Worm (Caenorhabditis elegans): Measurements from ENCODE around the gene srd-9.

Gene srd-9

DNA sequence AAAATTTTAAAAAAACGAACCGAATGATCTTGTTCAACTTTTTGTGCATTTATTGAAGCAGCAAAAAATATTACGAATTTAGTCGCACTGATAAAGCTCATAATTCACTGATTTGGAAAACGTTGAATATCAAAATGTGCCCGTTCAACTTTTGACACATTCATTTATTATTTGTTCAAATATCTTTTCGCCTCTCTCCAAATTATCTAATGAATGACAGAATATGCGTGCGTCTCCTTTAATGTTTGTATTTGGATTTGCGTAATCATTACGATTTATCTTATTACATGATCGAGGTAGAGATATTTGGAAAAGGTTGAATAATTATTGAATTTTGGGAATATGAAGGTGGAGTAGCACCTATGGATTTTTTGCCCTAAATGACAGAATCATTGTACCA lies 2.1 kb upstream of the srd-9 start, which contains the start of gene T09D3.3:
TSS of gene T09D3.3 (minus strand) at position 101 of the 400 bp plus-strand sequence.
- TF ChIP-seq B0310.2 (tag; optimal IDR thresholded peaks at IDR 0.05), result no peak
- TF ChIP-seq scrt-1 (GFP tag; IDR thresholded peaks at IDR 0.05), result no peak
- no peak for TF ChIP-seq sea-1 (GFP tag; conservative IDR thresholded peaks at IDR 0.05)
- TF ChIP-seq aly-1 (tag; optimal IDR thresholded peaks at IDR 0.05), result no peak
- no peak for TF ChIP-seq F13C5.2 (tag; optimal IDR thresholded peaks at IDR 0.05)
- no peak for TF ChIP-seq ceh-36 (tag; optimal IDR thresholded peaks at IDR 0.05)
- no peak for TF ChIP-seq tra-4 (tag; optimal IDR thresholded peaks at IDR 0.05)
- no peak for TF ChIP-seq tbx-11 (GFP tag; IDR thresholded peaks at IDR 0.05)
- no peak for TF ChIP-seq ama-1 (optimal IDR thresholded peaks at IDR 0.05)
- TF ChIP-seq ets-7 (tag; optimal IDR thresholded peaks at IDR 0.05), result no peak
- no peak for TF ChIP-seq hmg-4 (GFP tag; optimal IDR thresholded peaks at IDR 0.05)
- TF ChIP-seq pes-1 (GFP tag; IDR thresholded peaks at IDR 0.05), result no peak
- TF ChIP-seq tbx-37 (GFP tag; conservative IDR thresholded peaks at IDR 0.05), result no peak
- no peak for TF ChIP-seq hnd-1 (tag; optimal IDR thresholded peaks at IDR 0.05)
- TF ChIP-seq ceh-13 (GFP tag; optimal IDR thresholded peaks at IDR 0.05), result no peak
- no peak for TF ChIP-seq flt-1 (GFP tag; IDR thresholded peaks at IDR 0.05)
- TF ChIP-seq hmbx-1 (tag; optimal IDR thresholded peaks at IDR 0.05), result no peak

- TF ChIP-seq ama-1 (optimal IDR thresholded peaks at IDR 0.05), result no peak
- no peak for TF ChIP-seq F13C5.2 (tag; optimal IDR thresholded peaks at IDR 0.05)
- TF ChIP-seq tbx-11 (GFP tag; IDR thresholded peaks at IDR 0.05), result no peak
- TF ChIP-seq aly-1 (tag; optimal IDR thresholded peaks at IDR 0.05), result no peak
- no peak for TF ChIP-seq B0310.2 (tag; optimal IDR thresholded peaks at IDR 0.05)
- no peak for TF ChIP-seq sea-1 (GFP tag; conservative IDR thresholded peaks at IDR 0.05)
- no peak for TF ChIP-seq pes-1 (GFP tag; IDR thresholded peaks at IDR 0.05)
- TF ChIP-seq hnd-1 (tag; optimal IDR thresholded peaks at IDR 0.05), result no peak
- TF ChIP-seq ets-7 (tag; optimal IDR thresholded peaks at IDR 0.05), result no peak
- no peak for TF ChIP-seq tra-4 (tag; optimal IDR thresholded peaks at IDR 0.05)
These were observed 7.2 kb downstream of the srd-9 start, which contains the start of gene nhr-216 for ce11 chrV:5358772-5359171. Gene nhr-216, minus strand, starts transcription at chrV:5358872.

- TF ChIP-seq ets-7 (tag; optimal IDR thresholded peaks at IDR 0.05) (no peak), ceh-36 (tag; optimal IDR thresholded peaks at IDR 0.05) (no peak), tbx-37 (GFP tag; conservative IDR thresholded peaks at IDR 0.05) (no peak), scrt-1 (GFP tag; IDR thresholded peaks at IDR 0.05) (no peak), hmbx-1 (tag; optimal IDR thresholded peaks at IDR 0.05) (no peak), hnd-1 (tag; optimal IDR thresholded peaks at IDR 0.05) (no peak), sea-1 (GFP tag; conservative IDR thresholded peaks at IDR 0.05) (no peak), ama-1 (optimal IDR thresholded peaks at IDR 0.05) (no peak)
These were observed 10.6 kb downstream of the srd-9 start for ce11 chrV:5362220-5362619.

ce11 chrV:5364863-5365262 lies 13.3 kb downstream of the srd-9 start, which contains the start of gene T09D3.8:
Gene T09D3.8, plus strand, starts transcription at chrV:5365163.
- TF ChIP-seq tbx-11 (GFP tag; IDR thresholded peaks at IDR 0.05) (no peak), flt-1 (GFP tag; IDR thresholded peaks at IDR 0.05) (no peak), ets-7 (tag; optimal IDR thresholded peaks at IDR 0.05) (no peak), tra-4 (tag; optimal IDR thresholded peaks at IDR 0.05) (no peak), B0310.2 (tag; optimal IDR thresholded peaks at IDR 0.05) (no peak), ceh-36 (tag; optimal IDR thresholded peaks at IDR 0.05) (no peak)

DNA sequence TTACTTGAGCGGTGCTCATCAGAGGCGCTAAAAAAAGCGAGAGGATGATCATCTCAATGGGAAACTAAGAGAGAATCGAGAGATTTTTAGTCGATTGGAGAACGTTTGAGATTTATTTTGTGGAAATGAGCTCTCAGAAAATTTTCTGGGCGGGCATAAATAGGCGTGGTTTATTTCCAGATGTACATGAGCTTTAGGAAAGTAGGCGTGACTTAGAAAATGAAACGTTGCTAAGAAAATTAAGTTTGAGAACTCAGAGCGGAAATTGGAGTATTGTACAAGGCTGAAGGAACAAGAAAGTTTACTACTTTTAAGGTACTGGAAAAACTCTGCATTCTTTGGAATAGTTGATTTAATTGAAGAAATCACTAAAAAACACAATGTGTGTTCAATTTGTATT lies 17.2 kb downstream of the srd-9 start, which contains the start of gene T09D3.9:
TSS of gene T09D3.9 (minus strand) at position 101 of the 400 bp plus-strand sequence.
- no peak for TF ChIP-seq hmbx-1 (tag; optimal IDR thresholded peaks at IDR 0.05)
- TF ChIP-seq tra-4 (tag; optimal IDR thresholded peaks at IDR 0.05), result no peak
- no peak for TF ChIP-seq flt-1 (GFP tag; IDR thresholded peaks at IDR 0.05)

ce11 chrV:5372118-5372517 lies 20.5 kb downstream of the srd-9 start, which contains the start of gene C35A11.3:
Gene C35A11.3, plus strand, starts transcription at chrV:5372418.
- no peak for TF ChIP-seq tbx-11 (GFP tag; IDR thresholded peaks at IDR 0.05)
- TF ChIP-seq aly-1 (tag; optimal IDR thresholded peaks at IDR 0.05), result no peak
- no peak for TF ChIP-seq ets-7 (tag; optimal IDR thresholded peaks at IDR 0.05)
- TF ChIP-seq hmg-4 (GFP tag; optimal IDR thresholded peaks at IDR 0.05), result no peak
- TF ChIP-seq pes-1 (GFP tag; IDR thresholded peaks at IDR 0.05), result no peak

ce11 chrV:5385914-5386493 lies 34.4 kb downstream of the srd-9 start, which contains the start of gene C35A11.2:
Gene C35A11.2, plus strand, starts transcription at chrV:5386299.
- TF ChIP-seq hmbx-1 (tag; optimal IDR thresholded peaks at IDR 0.05) (no peak), ets-7 (tag; optimal IDR thresholded peaks at IDR 0.05) (no peak), ama-1 (optimal IDR thresholded peaks at IDR 0.05) (no peak), scrt-1 (GFP tag; IDR thresholded peaks at IDR 0.05) (no peak), pes-1 (GFP tag; IDR thresholded peaks at IDR 0.05) (no peak), B0310.2 (tag; optimal IDR thresholded peaks at IDR 0.05) (no peak), ceh-13 (GFP tag; optimal IDR thresholded peaks at IDR 0.05) (no peak), tra-4 (tag; optimal IDR thresholded peaks at IDR 0.05) (no peak), aly-1 (tag; optimal IDR thresholded peaks at IDR 0.05) (no peak), hmg-4 (GFP tag; optimal IDR thresholded peaks at IDR 0.05) (no peak), ceh-36 (tag; optimal IDR thresholded peaks at IDR 0.05) (no peak), hnd-1 (tag; optimal IDR thresholded peaks at IDR 0.05) (no peak)

DNA sequence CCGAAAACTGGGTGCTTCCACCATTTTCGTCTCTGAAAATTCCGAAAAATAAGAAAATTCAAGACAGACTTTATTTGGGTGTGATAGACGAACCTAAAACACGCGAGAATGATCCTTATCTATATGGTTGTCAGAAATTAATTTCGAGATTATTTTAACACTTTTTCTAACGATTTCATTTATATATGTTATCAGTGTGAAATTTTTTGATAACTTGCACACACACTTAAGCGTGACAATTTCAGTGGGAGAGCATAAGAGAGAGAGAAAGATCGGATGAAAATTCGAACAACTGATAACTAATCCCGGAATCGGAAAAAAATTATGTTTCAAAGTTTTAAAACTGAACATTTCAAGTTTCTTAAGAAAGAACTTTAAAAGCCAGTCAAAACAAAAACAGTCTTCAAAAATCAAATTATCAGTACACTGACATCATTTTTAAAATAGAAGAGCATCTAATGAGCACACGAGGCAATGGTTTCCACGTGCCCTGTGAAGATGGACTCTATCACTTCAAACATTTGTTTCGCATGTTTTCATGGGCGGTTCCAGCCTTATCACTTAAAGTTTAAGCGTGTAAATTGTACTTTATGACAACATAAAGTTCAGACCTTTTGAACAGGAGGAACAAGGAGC lies 41.5 kb downstream of the srd-9 start, which contains the start of gene C35A11.4:
TSS of gene C35A11.4 (minus strand) at position 156 of the 636 bp plus-strand sequence.
- TF ChIP-seq sea-1 (GFP tag; conservative IDR thresholded peaks at IDR 0.05) (no peak), flt-1 (GFP tag; IDR thresholded peaks at IDR 0.05) (no peak), hmg-4 (GFP tag; optimal IDR thresholded peaks at IDR 0.05) (no peak), scrt-1 (GFP tag; IDR thresholded peaks at IDR 0.05) (no peak), ceh-36 (tag; optimal IDR thresholded peaks at IDR 0.05) (no peak), tbx-11 (GFP tag; IDR thresholded peaks at IDR 0.05) (no peak), tbx-37 (GFP tag; conservative IDR thresholded peaks at IDR 0.05) (no peak), B0310.2 (tag; optimal IDR thresholded peaks at IDR 0.05) (no peak), F13C5.2 (tag; optimal IDR thresholded peaks at IDR 0.05) (no peak), hmbx-1 (tag; optimal IDR thresholded peaks at IDR 0.05) (no peak), ceh-13 (GFP tag; optimal IDR thresholded peaks at IDR 0.05) (no peak), aly-1 (tag; optimal IDR thresholded peaks at IDR 0.05) (no peak), ets-7 (tag; optimal IDR thresholded peaks at IDR 0.05) (no peak), hnd-1 (tag; optimal IDR thresholded peaks at IDR 0.05) (no peak), tra-4 (tag; optimal IDR thresholded peaks at IDR 0.05) (no peak), pes-1 (GFP tag; IDR thresholded peaks at IDR 0.05) (no peak), ama-1 (optimal IDR thresholded peaks at IDR 0.05) (no peak)
